Worm (Caenorhabditis elegans): ENCODE data around the gene dat-1.

The dat-1 gene

DNA sequence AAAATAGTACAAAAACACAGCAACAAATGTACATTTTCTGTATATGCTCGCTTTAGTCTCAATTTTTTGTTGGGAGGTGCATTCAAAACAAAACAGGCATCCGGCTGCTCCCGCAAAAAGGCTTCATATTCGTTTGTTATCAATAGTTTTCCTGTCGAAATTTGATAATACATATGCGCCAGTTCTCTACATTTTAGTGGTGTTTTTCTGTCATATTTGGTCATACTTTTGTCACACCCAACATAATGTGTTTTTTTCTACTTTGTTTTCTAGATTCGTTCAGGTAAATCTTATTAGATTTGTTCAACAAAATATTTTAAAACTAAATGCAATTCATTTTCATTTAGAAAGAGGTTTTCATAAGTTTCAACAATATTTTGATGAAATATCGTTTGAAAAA lies 15.7 kb downstream of the dat-1 start (continued):
- TF ChIP-seq madf-9 (GFP tag; conservative IDR thresholded peaks at IDR 0.05): no peak

DNA sequence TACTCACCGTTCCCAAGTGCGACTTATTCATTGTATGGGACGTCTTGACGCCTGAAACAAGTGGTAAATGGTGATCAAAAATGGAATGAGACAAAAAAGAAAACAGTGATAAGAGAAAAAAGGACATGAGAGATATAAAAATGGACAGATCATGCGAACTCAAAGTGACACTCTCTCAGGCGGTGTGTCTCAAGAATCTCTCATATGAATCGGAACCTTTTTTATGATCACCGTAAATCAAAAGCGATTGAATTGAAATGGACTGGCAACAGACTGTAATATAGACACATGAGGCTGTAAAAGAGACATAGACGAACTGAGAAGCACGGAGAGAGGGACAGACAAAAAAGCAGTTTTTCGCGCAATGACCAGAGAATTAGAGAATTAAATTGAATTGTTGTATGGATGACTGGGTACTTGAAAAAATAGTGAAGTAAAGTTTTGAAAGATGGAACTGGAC lies 26.3 kb downstream of the dat-1 start, which contains the start of gene clip-1:
Gene clip-1 (minus strand): TSS at position 51 of the 460 bp plus-strand sequence.
- no peak for TF ChIP-seq snpc-4 (tag; optimal IDR thresholded peaks at IDR 0.05)
- no peak for TF ChIP-seq madf-5 (GFP tag; IDR thresholded peaks at IDR 0.05)
- TF ChIP-seq R02D3.7 (tag; optimal IDR thresholded peaks at IDR 0.05): no peak
- no peak for TF ChIP-seq D1046.2 (GFP tag; IDR thresholded peaks at IDR 0.05)
- no peak for TF ChIP-seq sdz-12 (GFP tag; optimal IDR thresholded peaks at IDR 0.05)
- TF ChIP-seq Y48G9A.11 (GFP tag; IDR thresholded peaks at IDR 0.05): no peak
- no peak for TF ChIP-seq nhr-102 (tag; optimal IDR thresholded peaks at IDR 0.05)
- TF ChIP-seq attf-4 (tag; optimal IDR thresholded peaks at IDR 0.05): no peak
- no peak for TF ChIP-seq zip-2 (tag; optimal IDR thresholded peaks at IDR 0.05)
- no peak for TF ChIP-seq egl-43 (GFP tag; IDR thresholded peaks at IDR 0.05)
- TF ChIP-seq vab-7 (GFP tag; IDR thresholded peaks at IDR 0.05): no peak
- no peak for TF ChIP-seq skn-1 (tag; optimal IDR thresholded peaks at IDR 0.05)
- no peak for TF ChIP-seq ceh-82 (tag; optimal IDR thresholded peaks at IDR 0.05)
- TF ChIP-seq nhr-77 (tag; optimal IDR thresholded peaks at IDR 0.05): peak; percentile 6
- no peak for TF ChIP-seq nhr-111 (GFP tag; optimal IDR thresholded peaks at IDR 0.05)
- TF ChIP-seq fkh-10 (GFP tag; optimal IDR thresholded peaks at IDR 0.05): no peak
- TF ChIP-seq jun-1 (tag; optimal IDR thresholded peaks at IDR 0.05): no peak
- no peak for TF ChIP-seq Y5F2A.4 (GFP tag; optimal IDR thresholded peaks at IDR 0.05)
- TF ChIP-seq aha-1 (tag): peak; percentile 82
- no peak for TF ChIP-seq daf-16 (GFP tag; optimal IDR thresholded peaks at IDR 0.05)
- TF ChIP-seq daf-16 (tag; optimal IDR thresholded peaks at IDR 0.05): no peak
- no peak for TF ChIP-seq arid-1 (GFP tag; conservative IDR thresholded peaks at IDR 0.05)
- TF ChIP-seq php-3 (GFP tag; IDR thresholded peaks at IDR 0.05): peak; percentile 83
- no peak for TF ChIP-seq zag-1 (tag; optimal IDR thresholded peaks at IDR 0.05)
- TF ChIP-seq lin-38 (GFP tag; IDR thresholded peaks at IDR 0.05): no peak
- no peak for TF ChIP-seq pqm-1 (tag; optimal IDR thresholded peaks at IDR 0.05)
- TF ChIP-seq aly-2 (tag; optimal IDR thresholded peaks at IDR 0.05): no peak
- no peak for TF ChIP-seq ZK546.5 (tag; optimal IDR thresholded peaks at IDR 0.05)
- peak; percentile 27; the same call in 1 of the 2 replicates for TF ChIP-seq hmg-1.1 (GFP tag; IDR thresholded peaks at IDR 0.05)
- TF ChIP-seq spr-3 (GFP tag; optimal IDR thresholded peaks at IDR 0.05): no peak
- TF ChIP-seq dmd-9 (GFP tag; IDR thresholded peaks at IDR 0.05): no peak
- peak; percentile 70; the same call in 1 of the 2 replicates for TF ChIP-seq tra-1 (GFP tag; IDR thresholded peaks at IDR 0.05)
- TF ChIP-seq mxl-3 (GFP tag; optimal IDR thresholded peaks at IDR 0.05): peak; percentile 58
- peak; percentile 15 for TF ChIP-seq T20F7.1 (GFP tag; optimal IDR thresholded peaks at IDR 0.05)
- no peak for TF ChIP-seq snpc-1.2 (GFP tag; IDR thresholded peaks at IDR 0.05)
- TF ChIP-seq ceh-20 (GFP tag; IDR thresholded peaks at IDR 0.05): 0 out of 2 replicates have a peak, but pooled peaks have one; percentile 47
- TF ChIP-seq dmd-8 (GFP tag; IDR thresholded peaks at IDR 0.05): no peak
- no peak for TF ChIP-seq nhr-10 (tag; optimal IDR thresholded peaks at IDR 0.05)
- TF ChIP-seq pha-4 (GFP tag; IDR thresholded peaks at IDR 0.05): no peak
- TF ChIP-seq pha-4 (tag; optimal IDR thresholded peaks at IDR 0.05): no peak
- TF ChIP-seq unc-62 (GFP tag; optimal IDR thresholded peaks at IDR 0.05 in 1 of 2): peak in 1 of 2 experiments; percentile 89
- no peak for TF ChIP-seq unc-62 (tag; optimal IDR thresholded peaks at IDR 0.05)
- TF ChIP-seq ztf-7 (tag; optimal IDR thresholded peaks at IDR 0.05): no peak
- TF ChIP-seq mdt-29 (GFP tag; IDR thresholded peaks at IDR 0.05): no peak
- TF ChIP-seq hlh-11 (tag; optimal IDR thresholded peaks at IDR 0.05): peak; percentile 56
- no peak for TF ChIP-seq daf-8 (GFP tag; IDR thresholded peaks at IDR 0.05)
- TF ChIP-seq daf-12 (tag; optimal IDR thresholded peaks at IDR 0.05): no peak
- no peak for TF ChIP-seq madf-9 (GFP tag; conservative IDR thresholded peaks at IDR 0.05)
- peak; percentile 62 for TF ChIP-seq dve-1 (tag; optimal IDR thresholded peaks at IDR 0.05; ENCODE audit: insufficient read depth)
- no peak for TF ChIP-seq unc-130 (GFP tag; optimal IDR thresholded peaks at IDR 0.05)
- TF ChIP-seq lim-7 (GFP tag; IDR thresholded peaks at IDR 0.05): no peak
- TF ChIP-seq set-16 (GFP tag; IDR thresholded peaks at IDR 0.05): no peak
